Worm (Caenorhabditis elegans): Measurements from ENCODE around the gene C31H2.14.

Gene C31H2.14

ce11 chrX:5147918-5148317, at the start of gene C31H2.14:
Gene C31H2.14, plus strand, starts transcription at chrX:5148218.
- TF ChIP-seq scrt-1 (GFP tag; IDR thresholded peaks at IDR 0.05), result no peak
- no peak for TF ChIP-seq ceh-36 (tag; optimal IDR thresholded peaks at IDR 0.05)
- TF ChIP-seq tbx-11 (GFP tag; IDR thresholded peaks at IDR 0.05), result no peak
- no peak for TF ChIP-seq F13C5.2 (tag; optimal IDR thresholded peaks at IDR 0.05)
- TF ChIP-seq ceh-13 (GFP tag; optimal IDR thresholded peaks at IDR 0.05), result no peak
- no peak for TF ChIP-seq sea-1 (GFP tag; conservative IDR thresholded peaks at IDR 0.05)

- TF ChIP-seq scrt-1 (GFP tag; IDR thresholded peaks at IDR 0.05) (no peak), sea-1 (GFP tag; conservative IDR thresholded peaks at IDR 0.05) (no peak), tbx-11 (GFP tag; IDR thresholded peaks at IDR 0.05) (no peak), aly-1 (tag; optimal IDR thresholded peaks at IDR 0.05) (no peak), B0310.2 (tag; optimal IDR thresholded peaks at IDR 0.05) (no peak), hnd-1 (tag; optimal IDR thresholded peaks at IDR 0.05) (no peak), ceh-13 (GFP tag; optimal IDR thresholded peaks at IDR 0.05) (no peak), tra-4 (tag; optimal IDR thresholded peaks at IDR 0.05) (no peak)
Observed at ce11 chrX:5098935-5099334, 49.1 kb upstream of the C31H2.14 start.

- TF ChIP-seq hmbx-1 (tag; optimal IDR thresholded peaks at IDR 0.05), result no peak
- no peak for TF ChIP-seq F13C5.2 (tag; optimal IDR thresholded peaks at IDR 0.05)
Observed at ce11 chrX:5100738-5101379, 47.2 kb upstream of the C31H2.14 start, which contains the start of gene vit-2. Gene vit-2, plus strand, starts transcription at chrX:5101042.

ce11 chrX:5102338-5102737, 45.7 kb upstream of the C31H2.14 start:
- TF ChIP-seq scrt-1 (GFP tag; IDR thresholded peaks at IDR 0.05) (no peak), tbx-11 (GFP tag; IDR thresholded peaks at IDR 0.05) (no peak), tbx-37 (GFP tag; conservative IDR thresholded peaks at IDR 0.05) (no peak), ama-1 (optimal IDR thresholded peaks at IDR 0.05) (no peak), aly-1 (tag; optimal IDR thresholded peaks at IDR 0.05) (no peak), hmbx-1 (tag; optimal IDR thresholded peaks at IDR 0.05) (no peak), tra-4 (tag; optimal IDR thresholded peaks at IDR 0.05) (no peak), hmg-4 (GFP tag; optimal IDR thresholded peaks at IDR 0.05) (no peak), ets-7 (tag; optimal IDR thresholded peaks at IDR 0.05) (no peak)

DNA sequence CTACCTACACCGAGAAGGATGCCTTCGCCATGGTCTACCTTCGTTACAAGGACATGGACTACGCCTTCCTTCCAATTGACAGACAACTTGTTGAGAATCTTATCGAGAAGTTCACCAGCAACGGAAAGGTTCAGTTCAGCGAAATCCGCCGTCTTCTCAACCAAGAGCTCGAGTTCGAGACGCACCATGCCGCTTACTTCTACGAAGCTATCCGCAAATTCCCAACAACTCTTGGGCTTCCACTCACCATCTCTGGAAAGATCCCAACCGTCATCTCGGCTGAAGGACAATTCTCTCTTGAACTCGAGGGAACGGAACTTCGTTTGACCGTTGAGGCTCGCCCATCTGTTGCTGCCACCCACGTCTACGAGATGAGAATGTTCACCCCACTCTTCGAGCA, 44.6 kb upstream of the C31H2.14 start:
- no peak for TF ChIP-seq hnd-1 (tag; optimal IDR thresholded peaks at IDR 0.05)
- no peak for TF ChIP-seq scrt-1 (GFP tag; IDR thresholded peaks at IDR 0.05)
- no peak for TF ChIP-seq ama-1 (optimal IDR thresholded peaks at IDR 0.05)
- no peak for TF ChIP-seq aly-1 (tag; optimal IDR thresholded peaks at IDR 0.05)
- TF ChIP-seq ets-7 (tag; optimal IDR thresholded peaks at IDR 0.05), result no peak
- no peak for TF ChIP-seq tbx-11 (GFP tag; IDR thresholded peaks at IDR 0.05)
- TF ChIP-seq B0310.2 (tag; optimal IDR thresholded peaks at IDR 0.05), result no peak
- TF ChIP-seq sea-1 (GFP tag; conservative IDR thresholded peaks at IDR 0.05), result no peak

ce11 chrX:5105703-5106102, 42.3 kb upstream of the C31H2.14 start:
- no peak for TF ChIP-seq tbx-37 (GFP tag; conservative IDR thresholded peaks at IDR 0.05)
- no peak for TF ChIP-seq hmbx-1 (tag; optimal IDR thresholded peaks at IDR 0.05)
- TF ChIP-seq B0310.2 (tag; optimal IDR thresholded peaks at IDR 0.05), result no peak
- TF ChIP-seq pes-1 (GFP tag; IDR thresholded peaks at IDR 0.05), result no peak
- no peak for TF ChIP-seq ets-7 (tag; optimal IDR thresholded peaks at IDR 0.05)
- TF ChIP-seq hmg-4 (GFP tag; optimal IDR thresholded peaks at IDR 0.05), result no peak
- no peak for TF ChIP-seq ceh-36 (tag; optimal IDR thresholded peaks at IDR 0.05)
- no peak for TF ChIP-seq ceh-13 (GFP tag; optimal IDR thresholded peaks at IDR 0.05)
- TF ChIP-seq F13C5.2 (tag; optimal IDR thresholded peaks at IDR 0.05), result no peak
- TF ChIP-seq tbx-11 (GFP tag; IDR thresholded peaks at IDR 0.05), result no peak
- TF ChIP-seq scrt-1 (GFP tag; IDR thresholded peaks at IDR 0.05), result no peak
- no peak for TF ChIP-seq aly-1 (tag; optimal IDR thresholded peaks at IDR 0.05)

- TF ChIP-seq scrt-1 (GFP tag; IDR thresholded peaks at IDR 0.05) (no peak), ama-1 (optimal IDR thresholded peaks at IDR 0.05) (no peak), tbx-11 (GFP tag; IDR thresholded peaks at IDR 0.05) (no peak), hnd-1 (tag; optimal IDR thresholded peaks at IDR 0.05) (no peak), hmbx-1 (tag; optimal IDR thresholded peaks at IDR 0.05) (no peak), B0310.2 (tag; optimal IDR thresholded peaks at IDR 0.05) (no peak), tra-4 (tag; optimal IDR thresholded peaks at IDR 0.05) (no peak), flt-1 (GFP tag; IDR thresholded peaks at IDR 0.05) (no peak), ets-7 (tag; optimal IDR thresholded peaks at IDR 0.05) (no peak), ceh-36 (tag; optimal IDR thresholded peaks at IDR 0.05) (no peak), hmg-4 (GFP tag; optimal IDR thresholded peaks at IDR 0.05) (no peak), tbx-37 (GFP tag; conservative IDR thresholded peaks at IDR 0.05) (no peak), pes-1 (GFP tag; IDR thresholded peaks at IDR 0.05) (no peak), aly-1 (tag; optimal IDR thresholded peaks at IDR 0.05) (no peak), ceh-13 (GFP tag; optimal IDR thresholded peaks at IDR 0.05) (no peak), sea-1 (GFP tag; conservative IDR thresholded peaks at IDR 0.05) (no peak), F13C5.2 (tag; optimal IDR thresholded peaks at IDR 0.05) (no peak)
Observed at ce11 chrX:5106187-5106694, 41.8 kb upstream of the C31H2.14 start.

ce11 chrX:5106942-5107341, 41.1 kb upstream of the C31H2.14 start, which contains the start of gene C42D8.9:
Gene C42D8.9, minus strand, starts transcription at chrX:5107042.
- TF ChIP-seq ets-7 (tag; optimal IDR thresholded peaks at IDR 0.05), result no peak
- no peak for TF ChIP-seq pes-1 (GFP tag; IDR thresholded peaks at IDR 0.05)
- TF ChIP-seq hmg-4 (GFP tag; optimal IDR thresholded peaks at IDR 0.05), result no peak
- TF ChIP-seq F13C5.2 (tag; optimal IDR thresholded peaks at IDR 0.05), result no peak
- no peak for TF ChIP-seq scrt-1 (GFP tag; IDR thresholded peaks at IDR 0.05)
- no peak for TF ChIP-seq B0310.2 (tag; optimal IDR thresholded peaks at IDR 0.05)
- no peak for TF ChIP-seq sea-1 (GFP tag; conservative IDR thresholded peaks at IDR 0.05)
- no peak for TF ChIP-seq ceh-36 (tag; optimal IDR thresholded peaks at IDR 0.05)
- no peak for TF ChIP-seq aly-1 (tag; optimal IDR thresholded peaks at IDR 0.05)
- no peak for TF ChIP-seq ama-1 (optimal IDR thresholded peaks at IDR 0.05)
- no peak for TF ChIP-seq hmbx-1 (tag; optimal IDR thresholded peaks at IDR 0.05)
- no peak for TF ChIP-seq tra-4 (tag; optimal IDR thresholded peaks at IDR 0.05)
- no peak for TF ChIP-seq tbx-11 (GFP tag; IDR thresholded peaks at IDR 0.05)
- no peak for TF ChIP-seq ceh-13 (GFP tag; optimal IDR thresholded peaks at IDR 0.05)
- TF ChIP-seq tbx-37 (GFP tag; conservative IDR thresholded peaks at IDR 0.05), result no peak
- no peak for TF ChIP-seq hnd-1 (tag; optimal IDR thresholded peaks at IDR 0.05)
- no peak for TF ChIP-seq flt-1 (GFP tag; IDR thresholded peaks at IDR 0.05)
